Fruit fly (Drosophila melanogaster) whole organism, prepupa: ENCODE results near the gene Idgf2.

Experiments
- Blimp-1 ChIP-seq: fragments of 200-800 bp; sonication (Bioruptor generic); optimal IDR thresholded peaks from 3 replicates; lab custom pipeline; 2017; ENCODE audit warnings: missing biosample characterization, missing genetic modification characterization, mild to moderate bottlenecking, moderate library complexity, missing genetic modification reagents
- CG10631 ChIP-seq: fragments of 200-800 bp; sonication (Bioruptor generic); optimal IDR thresholded peaks from 2 replicates; lab custom pipeline; 2016; ENCODE audit warnings: missing biosample characterization, missing genetic modification characterization
- CG10669 ChIP-seq: fragments of 200-800 bp; sonication (Bioruptor generic); optimal IDR thresholded peaks from 3 replicates; lab custom pipeline; 2018; ENCODE audit warnings: missing biosample characterization, mild to moderate bottlenecking, missing genetic modification characterization, moderate library complexity
- CG11294 ChIP-seq: fragments of 200-800 bp; sonication (Bioruptor generic); IDR thresholded peaks from 2 replicates; pipeline ENCODE4 v1.3.6; 2022; ENCODE audit warnings: missing biosample characterization, missing genetic modification characterization
- CG1621 ChIP-seq: fragments of 200-800 bp; sonication (Bioruptor generic); optimal IDR thresholded peaks from 3 replicates; lab custom pipeline; 2018; ENCODE audit warnings: missing biosample characterization, mild to moderate bottlenecking, missing genetic modification characterization
- CG3032 ChIP-seq: fragments of 200-800 bp; optimal IDR thresholded peaks from 2 replicates; lab custom pipeline; 2019; ENCODE audit warnings: missing biosample characterization, mild to moderate bottlenecking, missing genetic modification characterization, moderate library complexity
- CG32006 ChIP-seq: fragments of 200-800 bp; sonication (Bioruptor generic); optimal IDR thresholded peaks from 3 replicates; lab custom pipeline; 2017; ENCODE audit warnings: missing biosample characterization, mild to moderate bottlenecking, missing genetic modification characterization
- CG34406 ChIP-seq: fragments of 200-800 bp; sonication (Bioruptor generic); optimal IDR thresholded peaks from 3 replicates; lab custom pipeline; 2016; ENCODE audit warnings: missing biosample characterization, missing genetic modification characterization
- CG3919 ChIP-seq: fragments of 200-800 bp; sonication (Bioruptor generic); optimal IDR thresholded peaks from 3 replicates; lab custom pipeline; 2016; ENCODE audit warnings: missing biosample characterization, missing genetic modification characterization
- CG4318 ChIP-seq: fragments of 200-800 bp; sonication (Bioruptor generic); optimal IDR thresholded peaks from 3 replicates; lab custom pipeline; 2017; ENCODE audit warnings: missing biosample characterization, mild to moderate bottlenecking, missing genetic modification characterization
- CG6276 ChIP-seq: fragments of 200-800 bp; sonication (Bioruptor generic); optimal IDR thresholded peaks from 2 replicates; lab custom pipeline; 2017; ENCODE audit warnings: missing biosample characterization, mild to moderate bottlenecking, missing genetic modification characterization
- CG6792 ChIP-seq: fragments of 200-800 bp; sonication (Bioruptor generic); optimal IDR thresholded peaks from 3 replicates; lab custom pipeline; 2016; ENCODE audit warnings: missing biosample characterization, missing genetic modification characterization
- CG6808 ChIP-seq: fragments of 200-800 bp; sonication (Bioruptor generic); optimal IDR thresholded peaks from 3 replicates; lab custom pipeline; 2017; ENCODE audit warnings: missing biosample characterization, missing genetic modification characterization, mild to moderate bottlenecking, moderate library complexity, missing genetic modification reagents
- CG7368 ChIP-seq: fragments of 200-800 bp; sonication (Bioruptor generic); optimal IDR thresholded peaks from 3 replicates; lab custom pipeline; 2016; ENCODE audit warnings: missing biosample characterization, missing genetic modification characterization
- CG8319 ChIP-seq: fragments of 200-800 bp; sonication (Bioruptor generic); optimal IDR thresholded peaks from 3 replicates; lab custom pipeline; 2016; ENCODE audit warnings: missing biosample characterization, missing genetic modification characterization
- CG8632 ChIP-seq: fragments of 200-800 bp; sonication (Bioruptor generic); optimal IDR thresholded peaks from 3 replicates; lab custom pipeline; 2016; ENCODE audit warnings: missing biosample characterization, missing genetic modification characterization
- CG9139 ChIP-seq: fragments of 200-800 bp; sonication (Bioruptor generic); optimal IDR thresholded peaks from 3 replicates; lab custom pipeline; 2017; ENCODE audit warnings: missing biosample characterization, mild to moderate bottlenecking, missing genetic modification characterization
- Eip75B ChIP-seq: fragments of 200-800 bp; sonication (Bioruptor generic); optimal IDR thresholded peaks from 3 replicates; lab custom pipeline; 2016; ENCODE audit warnings: missing biosample characterization, missing genetic modification characterization
- Eip78C ChIP-seq: fragments of 200-800 bp; sonication (Bioruptor generic); peaks from one replicate; lab custom pipeline; 2016; ENCODE audit warnings: missing biosample characterization, missing genetic modification characterization
- Eip93F ChIP-seq: fragments of 200-800 bp; sonication (Bioruptor generic); optimal IDR thresholded peaks from 2 replicates; lab custom pipeline; 2016; ENCODE audit warnings: missing biosample characterization, mild to moderate bottlenecking, missing genetic modification characterization
- Ets21C ChIP-seq: fragments of 200-800 bp; sonication (Bioruptor generic); optimal IDR thresholded peaks from 3 replicates; lab custom pipeline; 2016; ENCODE audit warnings: missing biosample characterization, missing genetic modification characterization
- Ets96B ChIP-seq: fragments of 200-800 bp; optimal IDR thresholded peaks from 2 replicates; lab custom pipeline; 2019; ENCODE audit warnings: missing biosample characterization, mild to moderate bottlenecking, missing genetic modification characterization, moderate library complexity
- Gug ChIP-seq: fragments of 200-800 bp; sonication (Bioruptor generic); IDR thresholded peaks from 2 replicates; pipeline ENCODE4 v1.3.6; 2022; ENCODE audit warnings: missing biosample characterization, missing genetic modification characterization
- Hr38 ChIP-seq: sonication (Bioruptor generic); optimal IDR thresholded peaks from 2 replicates; lab custom pipeline; 2016; ENCODE audit warnings: missing biosample characterization, missing genetic modification characterization
- Hr39 ChIP-seq: fragments of 200-800 bp; sonication (Bioruptor generic); optimal IDR thresholded peaks from 2 replicates; lab custom pipeline; 2016; ENCODE audit warnings: missing biosample characterization, missing genetic modification characterization
- Lpt ChIP-seq: fragments of 200-800 bp; sonication (Bioruptor generic); optimal IDR thresholded peaks from 3 replicates; lab custom pipeline; 2016; ENCODE audit warnings: missing biosample characterization, missing genetic modification characterization
- Met ChIP-seq: fragments of 200-800 bp; sonication (Bioruptor generic); optimal IDR thresholded peaks from 3 replicates; lab custom pipeline; 2016; ENCODE audit warnings: missing biosample characterization, missing genetic modification characterization
- OdsH ChIP-seq: fragments of 200-800 bp; sonication (Bioruptor generic); optimal IDR thresholded peaks from 3 replicates; lab custom pipeline; 2016; ENCODE audit warnings: missing biosample characterization, missing genetic modification characterization
- Smox ChIP-seq: fragments of 200-800 bp; sonication (Bioruptor generic); optimal IDR thresholded peaks from 3 replicates; lab custom pipeline; 2016; ENCODE audit warnings: missing biosample characterization, missing genetic modification characterization
- Sox14 ChIP-seq: fragments of 200-800 bp; sonication (Bioruptor generic); optimal IDR thresholded peaks from 3 replicates; lab custom pipeline; 2016; ENCODE audit warnings: missing biosample characterization, missing genetic modification characterization
- Sox15 ChIP-seq: fragments of 200-800 bp; sonication (Bioruptor generic); optimal IDR thresholded peaks from 3 replicates; lab custom pipeline; 2016; ENCODE audit warnings: missing biosample characterization, missing genetic modification characterization
- achi ChIP-seq: fragments of 200-800 bp; sonication (Bioruptor generic); optimal IDR thresholded peaks from 3 replicates; lab custom pipeline; 2016; ENCODE audit warnings: missing biosample characterization, missing genetic modification characterization
- acj6 ChIP-seq: fragments of 200-800 bp; sonication (Bioruptor generic); optimal IDR thresholded peaks from 3 replicates; lab custom pipeline; 2016; ENCODE audit warnings: missing biosample characterization, missing genetic modification characterization
- cyc ChIP-seq: fragments of 200-800 bp; sonication (Bioruptor generic); optimal IDR thresholded peaks from 3 replicates; lab custom pipeline; 2016; ENCODE audit warnings: missing biosample characterization, missing genetic modification characterization
- dac ChIP-seq: fragments of 200-800 bp; sonication (Bioruptor generic); optimal IDR thresholded peaks from 2 replicates; lab custom pipeline; 2017; ENCODE audit warnings: missing biosample characterization, mild to moderate bottlenecking, missing genetic modification characterization
- dsx ChIP-seq: fragments of 200-800 bp; optimal IDR thresholded peaks from 3 replicates; lab custom pipeline; 2019; ENCODE audit warnings: missing biosample characterization, mild to moderate bottlenecking, missing genetic modification characterization, moderate library complexity; ENCODE audit not compliant: poor library complexity, severe bottlenecking
- eg ChIP-seq: fragments of 200-800 bp; sonication (Bioruptor generic); IDR thresholded peaks from 3 replicates; pipeline ENCODE4 v1.3.6; 2022; ENCODE audit warnings: missing biosample characterization, missing genetic modification characterization
- esn ChIP-seq: fragments of 200-800 bp; sonication (Bioruptor generic); optimal IDR thresholded peaks from 2 replicates; lab custom pipeline; 2016; ENCODE audit warnings: missing biosample characterization, mild to moderate bottlenecking, missing genetic modification characterization, moderate library complexity
- fd59A ChIP-seq: fragments of 200-800 bp; sonication (Bioruptor generic); optimal IDR thresholded peaks from 2 replicates; lab custom pipeline; 2017; ENCODE audit warnings: missing biosample characterization, mild to moderate bottlenecking, missing genetic modification characterization, missing genetic modification reagents
- net ChIP-seq: fragments of 200-800 bp; sonication (Bioruptor generic); optimal IDR thresholded peaks from 3 replicates; lab custom pipeline; 2016; ENCODE audit warnings: missing biosample characterization, missing genetic modification characterization
- pdm3 ChIP-seq: fragments of 200-800 bp; sonication (Bioruptor generic); optimal IDR thresholded peaks from 3 replicates; lab custom pipeline; 2016; ENCODE audit warnings: missing biosample characterization, missing genetic modification characterization
- salr ChIP-seq, 2 experiments: fragments of 200-800 bp; sonication (Bioruptor generic); optimal IDR thresholded peaks; 3 replicates each; lab custom pipeline; 2016 to 2018; ENCODE audit warnings: missing biosample characterization in 2 of 2, missing genetic modification characterization in 2 of 2, mild to moderate bottlenecking in 1 of 2
- spab ChIP-seq: fragments of 200-800 bp; sonication (Bioruptor generic); optimal IDR thresholded peaks from 2 replicates; lab custom pipeline; 2017; ENCODE audit warnings: missing biosample characterization, mild to moderate bottlenecking, missing genetic modification characterization, missing genetic modification reagents
- svp ChIP-seq: fragments of 200-800 bp; sonication (Bioruptor generic); peaks from one replicate; lab custom pipeline; 2016; ENCODE audit warnings: missing biosample characterization, missing genetic modification characterization
- topi ChIP-seq: fragments of 200-800 bp; sonication (Bioruptor generic); optimal IDR thresholded peaks from 3 replicates; lab custom pipeline; 2016; ENCODE audit warnings: missing biosample characterization, missing genetic modification characterization
- vri ChIP-seq: fragments of 200-800 bp; sonication (Bioruptor generic); optimal IDR thresholded peaks from 3 replicates; lab custom pipeline; 2016; ENCODE audit warnings: missing biosample characterization, mild to moderate bottlenecking, missing genetic modification characterization

Idgf2 gene

DNA sequence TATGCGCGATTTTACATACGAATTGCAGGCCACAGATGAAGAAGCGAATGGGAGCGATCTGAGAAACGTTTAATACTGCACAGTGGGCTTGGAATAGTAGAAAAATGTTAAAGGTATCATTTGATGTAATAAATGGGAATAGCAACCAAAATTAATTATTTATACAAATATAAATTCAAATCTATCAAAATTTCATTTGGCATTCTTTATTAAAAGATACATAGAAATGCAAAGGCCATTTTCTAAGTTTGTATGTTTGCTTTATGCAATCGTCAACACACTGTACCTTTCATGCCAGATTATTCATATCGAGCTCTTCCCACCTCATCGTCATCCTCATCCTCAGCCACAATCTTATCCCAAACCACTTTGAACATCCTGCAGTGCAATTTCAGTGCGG lies 40.6 kb upstream of the Idgf2 start (continued):
- TF ChIP-seq svp = peak; percentile 84
- TF ChIP-seq CG8319 (GFP tag; lab: Kevin White, UChicago) = no peak
- no peak for TF ChIP-seq Gug
- peak; percentile 66 for TF ChIP-seq acj6
- peak; percentile 27 for TF ChIP-seq Sox14
- TF ChIP-seq Blimp-1 = no peak
- peak; percentile 62 for TF ChIP-seq CG3919 (GFP tag; lab: Kevin White, UChicago)
- peak; percentile 64 for TF ChIP-seq CG6808 (GFP tag; lab: Kevin White, UChicago)
- TF ChIP-seq vri = peak; percentile 33
- peak; percentile 59 for TF ChIP-seq achi
- TF ChIP-seq CG34406 = peak; percentile 61
- no peak for TF ChIP-seq Eip93F (GFP tag; lab: Kevin White, UChicago)
- TF ChIP-seq CG11294 (GFP tag; lab: Robert Waterston, UW) = no peak
- TF ChIP-seq esn (GFP tag; lab: Kevin White, UChicago) = peak; percentile 71
- TF ChIP-seq CG1621 (tag; lab: Kevin White, UChicago) = peak; percentile 39
- TF ChIP-seq net = peak; percentile 33
- TF ChIP-seq pdm3 (GFP tag; lab: Kevin White, UChicago) = peak; percentile 51
- TF ChIP-seq Met (GFP tag; lab: Kevin White, UChicago) = peak; percentile 64
- peak; percentile 50 for TF ChIP-seq CG9139 (GFP tag; lab: Kevin White, UChicago)
- TF ChIP-seq topi = peak; percentile 61
- TF ChIP-seq Lpt (GFP tag; lab: Kevin White, UChicago) = no peak
- TF ChIP-seq eg (GFP tag; lab: Robert Waterston, UW) = no peak
- peak; percentile 45 for TF ChIP-seq Hr39 (GFP tag; lab: Kevin White, UChicago)
- no peak for TF ChIP-seq CG7368 (GFP tag; lab: Kevin White, UChicago)
- TF ChIP-seq Ets21C (GFP tag; lab: Kevin White, UChicago) = no peak
- TF ChIP-seq spab (GFP tag; lab: Kevin White, UChicago) = peak; percentile 58
- peak; percentile 42 for TF ChIP-seq Sox15 (GFP tag; lab: Kevin White, UChicago)

DNA sequence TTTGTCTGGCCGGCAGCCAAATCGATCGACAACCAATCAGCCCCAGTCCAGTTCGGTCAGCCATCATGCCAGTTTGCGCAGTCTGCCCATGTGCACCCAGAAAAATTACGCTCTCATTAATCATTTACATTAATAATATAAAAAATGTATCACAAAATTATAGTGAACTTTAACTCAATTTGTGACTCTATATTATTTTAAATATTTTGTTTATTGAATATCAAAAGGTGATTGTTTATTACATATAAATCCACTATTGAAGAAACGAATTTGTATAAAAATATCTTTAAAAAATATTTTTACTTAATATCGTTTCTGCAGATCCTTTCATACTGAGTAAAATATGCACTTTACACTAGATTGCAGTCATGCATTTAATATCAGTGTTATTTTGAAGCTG lies 39.8 kb upstream of the Idgf2 start:
- peak; percentile 23 for TF ChIP-seq CG3919 (GFP tag; lab: Kevin White, UChicago)
- TF ChIP-seq Eip78C = peak; percentile 69
- peak; percentile 8 for TF ChIP-seq CG10669
- TF ChIP-seq Hr38 = no peak
- TF ChIP-seq Ets21C (GFP tag; lab: Kevin White, UChicago) = no peak
- peak; percentile 12 for TF ChIP-seq CG34406
- TF ChIP-seq svp = no peak
- TF ChIP-seq CG6276 = peak; percentile 16
- TF ChIP-seq Met (GFP tag; lab: Kevin White, UChicago) = no peak
- TF ChIP-seq Sox14 = no peak
- TF ChIP-seq dsx (GFP tag; lab: Kevin White, UChicago) = peak; percentile 25
- no peak for TF ChIP-seq CG11294 (GFP tag; lab: Robert Waterston, UW)
- no peak for TF ChIP-seq Eip75B (GFP tag; lab: Kevin White, UChicago)
- TF ChIP-seq cyc = no peak
- peak; percentile 28 for TF ChIP-seq OdsH
- TF ChIP-seq CG8632 (GFP tag; lab: Kevin White, UChicago) = peak; percentile 50
- TF ChIP-seq CG6792 = peak; percentile 12
- TF ChIP-seq achi = peak; percentile 23
- TF ChIP-seq salr (GFP tag; optimal IDR thresholded peaks at IDR 0.05; lab: Kevin White, UChicago) = peak in 1 of 2 experiments; percentile 40
- TF ChIP-seq CG10631 = peak; percentile 27
- TF ChIP-seq CG3032 (tag; lab: Kevin White, UChicago) = peak; percentile 45
- peak; percentile 24 for TF ChIP-seq CG4318
- peak; percentile 57 for TF ChIP-seq CG32006 (GFP tag; lab: Kevin White, UChicago)
- peak; percentile 46 for TF ChIP-seq dac
- TF ChIP-seq Ets96B (tag; lab: Kevin White, UChicago) = peak; percentile 38
- TF ChIP-seq Smox (GFP tag; lab: Kevin White, UChicago) = peak; percentile 25
- TF ChIP-seq acj6 = peak; percentile 16
- TF ChIP-seq fd59A (GFP tag; lab: Kevin White, UChicago) = no peak
- peak; percentile 18 for TF ChIP-seq esn (GFP tag; lab: Kevin White, UChicago)
